Fruit fly (Drosophila melanogaster) whole organism, embryonic: ENCODE data around the gene Tps1.
A peak's percentile ranks its signal among the peaks of the same experiment; 100 is the strongest.

Experiments
- Adf1 ChIP-seq: fragments of 200-800 bp; sonication (Bioruptor generic); IDR thresholded peaks from 2 replicates; pipeline ENCODE4 v1.3.6; 2022; ENCODE audit warnings: missing biosample characterization, missing genetic modification characterization
- Antp ChIP-seq: fragments of 200-800 bp; sonication (Bioruptor generic); optimal IDR thresholded peaks from 3 replicates; lab custom pipeline; 2016; ENCODE audit warnings: missing biosample characterization, missing genetic modification characterization
- Asciz ChIP-seq: fragments of 200-800 bp; sonication (Bioruptor generic); optimal IDR thresholded peaks from 2 replicates; lab custom pipeline; 2017; ENCODE audit warnings: missing biosample characterization, mild to moderate bottlenecking, missing genetic modification characterization, missing genetic modification reagents
- Blimp-1 ChIP-seq: fragments of 200-800 bp; sonication (Bioruptor generic); optimal IDR thresholded peaks from 3 replicates; lab custom pipeline; 2018; ENCODE audit warnings: missing biosample characterization, missing genetic modification characterization, mild to moderate bottlenecking, moderate library complexity, missing genetic modification reagents
- CG10274 ChIP-seq: fragments of 200-800 bp; sonication (Bioruptor generic); optimal IDR thresholded peaks from 3 replicates; lab custom pipeline; 2017; ENCODE audit warnings: missing biosample characterization, mild to moderate bottlenecking, missing genetic modification characterization
- CG10959 ChIP-seq: fragments of 200-800 bp; sonication (Bioruptor generic); IDR thresholded peaks from 2 replicates; pipeline ENCODE4 v1.3.6; 2022; ENCODE audit warnings: missing biosample characterization, missing genetic modification characterization
- CG12104 ChIP-seq: fragments of 200-800 bp; sonication (Bioruptor generic); optimal IDR thresholded peaks from 3 replicates; lab custom pipeline; 2016; ENCODE audit warnings: missing biosample characterization, missing genetic modification characterization
- CG1233 ChIP-seq: fragments of 200-800 bp; sonication (Bioruptor generic); optimal IDR thresholded peaks from 4 replicates; lab custom pipeline; 2018; ENCODE audit warnings: missing biosample characterization, mild to moderate bottlenecking, missing genetic modification characterization
- CG12942 ChIP-seq: fragments of 200-800 bp; sonication (Bioruptor generic); optimal IDR thresholded peaks from 3 replicates; lab custom pipeline; 2016; ENCODE audit warnings: missing biosample characterization, missing genetic modification characterization
- CG13296 ChIP-seq: fragments of 200-800 bp; sonication (Bioruptor generic); optimal IDR thresholded peaks from 3 replicates; lab custom pipeline; 2018; ENCODE audit warnings: missing biosample characterization, mild to moderate bottlenecking, missing genetic modification characterization
- CG1529 ChIP-seq: fragments of 200-800 bp; sonication (Bioruptor generic); optimal IDR thresholded peaks from 3 replicates; lab custom pipeline; 2018; ENCODE audit warnings: missing biosample characterization, missing genetic modification characterization
- CG1792 ChIP-seq: fragments of 200-800 bp; sonication (Bioruptor generic); optimal IDR thresholded peaks from 2 replicates; lab custom pipeline; 2016; ENCODE audit warnings: missing biosample characterization, missing genetic modification characterization
- CG2129 ChIP-seq: fragments of 200-800 bp; sonication (Bioruptor generic); IDR thresholded peaks from 2 replicates; pipeline ENCODE4 v1.3.6; 2022; ENCODE audit warnings: missing biosample characterization, missing genetic modification characterization; ENCODE audit not compliant: partially characterized antibody
- CG3995 ChIP-seq: fragments of 200-800 bp; sonication (Bioruptor generic); optimal IDR thresholded peaks from 3 replicates; lab custom pipeline; 2016; ENCODE audit warnings: missing biosample characterization, missing genetic modification characterization
- CG6854 ChIP-seq: fragments of 200-800 bp; sonication (Bioruptor generic); optimal IDR thresholded peaks from 3 replicates; lab custom pipeline; 2017; ENCODE audit warnings: missing biosample characterization, mild to moderate bottlenecking, missing genetic modification characterization
- CG7745 ChIP-seq: fragments of 200-800 bp; sonication (Bioruptor generic); optimal IDR thresholded peaks from 2 replicates; lab custom pipeline; 2018; ENCODE audit warnings: missing biosample characterization, mild to moderate bottlenecking, missing genetic modification characterization, moderate library complexity
- D ChIP-seq, 2 experiments: fragments of 200-800 bp in 1 of 2; fragments of >200 bp in 1 of 2; sonication (Bioruptor generic) in 1 of 2; optimal IDR thresholded peaks; 2 replicates in 1 of 2; 3 replicates in 1 of 2; lab custom pipeline; 2017; ENCODE audit warnings: mild to moderate bottlenecking in 1 of 2, missing biosample characterization in 1 of 2, missing genetic modification characterization in 1 of 2, missing genetic modification reagents in 1 of 2
- D19A ChIP-seq: fragments of 200-800 bp; optimal IDR thresholded peaks from 3 replicates; lab custom pipeline; 2019; ENCODE audit warnings: missing biosample characterization, mild to moderate bottlenecking, missing genetic modification characterization, moderate library complexity
- Dek ChIP-seq: fragments of 200-800 bp; sonication (Bioruptor generic); optimal IDR thresholded peaks from 3 replicates; lab custom pipeline; 2019; ENCODE audit warnings: missing biosample characterization, mild to moderate bottlenecking, missing genetic modification characterization, moderate library complexity
- Drgx ChIP-seq: fragments of 200-800 bp; sonication (Bioruptor generic); IDR thresholded peaks from 2 replicates; pipeline ENCODE4 v1.3.6; 2022; ENCODE audit warnings: missing biosample characterization, missing genetic modification characterization
- ERR ChIP-seq: fragments of 200-800 bp; sonication (Bioruptor generic); optimal IDR thresholded peaks from 2 replicates; lab custom pipeline; 2016; ENCODE audit warnings: missing biosample characterization, missing genetic modification characterization
- HmgD ChIP-seq: fragments of 200-800 bp; sonication (Bioruptor generic); optimal IDR thresholded peaks from 3 replicates; lab custom pipeline; 2016; ENCODE audit warnings: missing biosample characterization, missing genetic modification characterization
- Hr78 ChIP-seq, 2 experiments: fragments of 200-800 bp in 1 of 2; fragments of >200 bp in 1 of 2; sonication (Bioruptor generic) in 1 of 2; optimal IDR thresholded peaks; 2 replicates each; lab custom pipeline; 2017 to 2019; ENCODE audit warnings: missing biosample characterization in 2 of 2, missing genetic modification characterization in 2 of 2, mild to moderate bottlenecking in 1 of 2, moderate library complexity in 1 of 2
- Lim3 ChIP-seq: fragments of 200-800 bp; sonication (Bioruptor generic); IDR thresholded peaks from 2 replicates; pipeline ENCODE4 v1.3.6; 2022; ENCODE audit warnings: missing biosample characterization, missing genetic modification characterization
- NFAT ChIP-seq: fragments of 200-800 bp; sonication (Bioruptor generic); IDR thresholded peaks from 2 replicates; pipeline ENCODE4 v1.3.6; 2022; ENCODE audit warnings: missing biosample characterization, missing genetic modification characterization
- NfI ChIP-seq: fragments of 200-800 bp; sonication (Bioruptor generic); optimal IDR thresholded peaks from 3 replicates; lab custom pipeline; 2018; ENCODE audit warnings: missing biosample characterization, mild to moderate bottlenecking, missing genetic modification characterization, moderate library complexity
- Rfx ChIP-seq: fragments of 200-800 bp; sonication (Bioruptor generic); IDR thresholded peaks from 2 replicates; pipeline ENCODE4 v1.3.6; 2022; ENCODE audit warnings: missing biosample characterization, missing genetic modification characterization
- Scr ChIP-seq: fragments of 200-800 bp; sonication (Bioruptor generic); IDR thresholded peaks from 2 replicates; pipeline ENCODE4 v1.3.6; 2022; ENCODE audit warnings: missing biosample characterization, missing genetic modification characterization; ENCODE audit not compliant: partially characterized antibody
- Sox102F ChIP-seq: fragments of 200-800 bp; sonication (Bioruptor generic); optimal IDR thresholded peaks from 2 replicates; lab custom pipeline; 2018; ENCODE audit warnings: missing biosample characterization, mild to moderate bottlenecking, missing genetic modification characterization, moderate library complexity
- Taf1 ChIP-seq: fragments of 200-800 bp; sonication (Bioruptor generic); IDR thresholded peaks from 2 replicates; pipeline ENCODE4 v1.3.6; 2022; ENCODE audit warnings: missing biosample characterization, missing genetic modification characterization
- YL-1 ChIP-seq: fragments of 200-800 bp; sonication (Bioruptor generic); optimal IDR thresholded peaks from 3 replicates; lab custom pipeline; 2017; ENCODE audit warnings: missing biosample characterization, mild to moderate bottlenecking, missing genetic modification characterization
- aop ChIP-seq: fragments of 200-800 bp; sonication (Bioruptor generic); IDR thresholded peaks from 2 replicates; pipeline ENCODE4 v1.3.6; 2022; ENCODE audit warnings: missing biosample characterization, missing genetic modification characterization
- az2 ChIP-seq: fragments of 200-800 bp; sonication (Bioruptor generic); optimal IDR thresholded peaks from 3 replicates; lab custom pipeline; 2016; ENCODE audit warnings: missing biosample characterization, missing genetic modification characterization
- bigmax ChIP-seq: fragments of 200-800 bp; sonication (Bioruptor generic); optimal IDR thresholded peaks from 2 replicates; lab custom pipeline; 2018; ENCODE audit warnings: missing biosample characterization, mild to moderate bottlenecking, missing genetic modification characterization
- cad ChIP-seq: fragments of >200 bp; optimal IDR thresholded peaks from 2 replicates; lab custom pipeline; 2017; ENCODE audit warnings: missing biosample characterization, missing genetic modification characterization
- cato ChIP-seq: fragments of 200-800 bp; sonication (Bioruptor generic); optimal IDR thresholded peaks from 2 replicates; lab custom pipeline; 2016; ENCODE audit warnings: missing biosample characterization, missing genetic modification characterization, borderline replicate concordance
- crol ChIP-seq: fragments of 200-800 bp; sonication (Bioruptor generic); IDR thresholded peaks from 2 replicates; pipeline ENCODE4 v1.3.6; 2022; ENCODE audit warnings: missing biosample characterization, missing genetic modification characterization
- ems ChIP-seq: fragments of 200-800 bp; sonication (Bioruptor generic); optimal IDR thresholded peaks from 3 replicates; lab custom pipeline; 2016; ENCODE audit warnings: missing biosample characterization, missing genetic modification characterization
- en ChIP-seq: fragments of 200-800 bp; sonication (Bioruptor generic); optimal IDR thresholded peaks from 2 replicates; lab custom pipeline; 2016; ENCODE audit warnings: missing biosample characterization, missing genetic modification characterization
- fd96Cb ChIP-seq: fragments of 200-800 bp; sonication (Bioruptor generic); optimal IDR thresholded peaks from 2 replicates; lab custom pipeline; 2018; ENCODE audit warnings: missing biosample characterization, mild to moderate bottlenecking, missing genetic modification characterization, moderate library complexity
- gsb-n ChIP-seq: fragments of 200-800 bp; sonication (Bioruptor generic); optimal IDR thresholded peaks from 3 replicates; lab custom pipeline; 2018; ENCODE audit warnings: missing biosample characterization, mild to moderate bottlenecking, missing genetic modification characterization
- jigr1 ChIP-seq: fragments of 200-800 bp; sonication (Bioruptor generic); IDR thresholded peaks from 3 replicates; pipeline ENCODE4 v1.3.6; 2022; ENCODE audit warnings: missing biosample characterization, missing genetic modification characterization
- kni ChIP-seq: fragments of 200-800 bp; sonication (Bioruptor generic); optimal IDR thresholded peaks from 3 replicates; lab custom pipeline; 2017; ENCODE audit warnings: mild to moderate bottlenecking, missing biosample characterization, missing genetic modification reagents, missing genetic modification characterization
- lola ChIP-seq, 3 experiments: fragments of >200 bp in 2 of 3; fragments of 200-800 bp in 1 of 3; sonication (Bioruptor generic) in 1 of 3; optimal IDR thresholded peaks; 2 replicates each; lab custom pipeline; 2017 to 2019; ENCODE audit warnings: missing biosample characterization in 3 of 3, missing genetic modification characterization in 3 of 3, mild to moderate bottlenecking in 1 of 3, moderate library complexity in 1 of 3
- luna ChIP-seq: fragments of 200-800 bp; sonication (Bioruptor generic); optimal IDR thresholded peaks from 2 replicates; lab custom pipeline; 2016; ENCODE audit warnings: missing biosample characterization, missing genetic modification characterization
- maf-S ChIP-seq: fragments of 200-800 bp; sonication (Bioruptor generic); optimal IDR thresholded peaks from 2 replicates; lab custom pipeline; 2016; ENCODE audit warnings: missing biosample characterization, missing genetic modification characterization
- mirr ChIP-seq: fragments of 200-800 bp; sonication (Bioruptor generic); optimal IDR thresholded peaks from 3 replicates; lab custom pipeline; 2018; ENCODE audit warnings: missing biosample characterization, mild to moderate bottlenecking, missing genetic modification characterization
- twi ChIP-seq: fragments of 200-800 bp; optimal IDR thresholded peaks from 2 replicates; lab custom pipeline; 2019; ENCODE audit warnings: missing biosample characterization, mild to moderate bottlenecking, missing genetic modification characterization, moderate library complexity
- usp ChIP-seq: fragments of >200 bp; optimal IDR thresholded peaks from 2 replicates; lab custom pipeline; 2017; ENCODE audit warnings: missing biosample characterization, missing genetic modification characterization
- vvl ChIP-seq: fragments of 200-800 bp; sonication (Bioruptor generic); IDR thresholded peaks from 2 replicates; pipeline ENCODE4 v1.3.6; 2022; ENCODE audit warnings: missing biosample characterization, missing genetic modification characterization

Tps1 gene

dm6 chr2L:4403013-4403604, 15.0 kb downstream of the Tps1 start, which contains the start of gene Dim1 (continued):
- TF ChIP-seq Sox102F (GFP tag; lab: Kevin White, UChicago) (no peak), CG12104 (GFP tag; lab: Kevin White, UChicago) (peak; percentile 19), CG6854 (GFP tag; lab: Kevin White, UChicago) (no peak), cad (GFP tag; lab: Kevin White, UChicago) (no peak), D (optimal IDR thresholded peaks at IDR 0.05; lab: Kevin White, UChicago) (no peak), D (GFP tag; optimal IDR thresholded peaks at IDR 0.05; lab: Kevin White, UChicago) (no peak), CG12942 (GFP tag; lab: Kevin White, UChicago) (no peak), NfI (GFP tag; lab: Kevin White, UChicago) (peak; percentile 70), Hr78 (GFP tag; optimal IDR thresholded peaks at IDR 0.05; lab: Kevin White, UChicago) (no peak), Scr (GFP tag; lab: Robert Waterston, UW) (peak; percentile 72), fd96Cb (no peak), gsb-n (tag; lab: Kevin White, UChicago) (no peak), en (GFP tag; lab: Kevin White, UChicago) (no peak), Blimp-1 (GFP tag; lab: Kevin White, UChicago) (no peak), Adf1 (no peak), bigmax (GFP tag; lab: Kevin White, UChicago) (no peak), maf-S (GFP tag; lab: Kevin White, UChicago) (no peak), CG13296 (GFP tag; lab: Kevin White, UChicago) (no peak), Dek (tag; lab: Kevin White, UChicago) (no peak), az2 (no peak), YL-1 (GFP tag; lab: Kevin White, UChicago) (peak; percentile 73), twi (tag; lab: Kevin White, UChicago) (no peak), mirr (GFP tag; lab: Kevin White, UChicago) (no peak), Antp (GFP tag; lab: Kevin White, UChicago) (no peak), Lim3 (GFP tag; lab: Robert Waterston, UW) (no peak), lola (GFP tag; optimal IDR thresholded peaks at IDR 0.05; lab: Kevin White, UChicago) (no peak), ems (peak; percentile 15), aop (GFP tag; lab: Robert Waterston, UW) (no peak), jigr1 (GFP tag; lab: Robert Waterston, UW) (no peak), vvl (peak; percentile 59; the same call in 1 of the 2 replicates), CG1529 (GFP tag; lab: Kevin White, UChicago) (no peak), CG7745 (tag; lab: Kevin White, UChicago) (no peak), D19A (tag; lab: Kevin White, UChicago) (no peak), CG10959 (GFP tag; lab: Robert Waterston, UW) (no peak), Taf1 (GFP tag; lab: Robert Waterston, UW) (no peak), NFAT (GFP tag; lab: Robert Waterston, UW) (no peak), ERR (GFP tag; lab: Kevin White, UChicago) (no peak), kni (GFP tag; lab: Kevin White, UChicago) (no peak), CG1792 (peak; percentile 14), CG10274 (GFP tag; lab: Kevin White, UChicago) (no peak), luna (GFP tag; lab: Kevin White, UChicago) (peak; percentile 42), Asciz (GFP tag; lab: Kevin White, UChicago) (peak; percentile 31), usp (GFP tag; lab: Kevin White, UChicago) (no peak), crol (GFP tag; lab: Robert Waterston, UW) (no peak), CG1233 (GFP tag; lab: Kevin White, UChicago) (peak; percentile 16), CG2129 (GFP tag; lab: Robert Waterston, UW) (no peak), CG3995 (GFP tag; lab: Kevin White, UChicago) (no peak), Drgx (no peak), cato (no peak), Rfx (GFP tag; lab: Robert Waterston, UW) (peak; percentile 53; the same call in 1 of the 2 replicates), HmgD (no peak)
